Fruit fly (Drosophila melanogaster): ENCODE measurements around the gene dco.

DNA sequence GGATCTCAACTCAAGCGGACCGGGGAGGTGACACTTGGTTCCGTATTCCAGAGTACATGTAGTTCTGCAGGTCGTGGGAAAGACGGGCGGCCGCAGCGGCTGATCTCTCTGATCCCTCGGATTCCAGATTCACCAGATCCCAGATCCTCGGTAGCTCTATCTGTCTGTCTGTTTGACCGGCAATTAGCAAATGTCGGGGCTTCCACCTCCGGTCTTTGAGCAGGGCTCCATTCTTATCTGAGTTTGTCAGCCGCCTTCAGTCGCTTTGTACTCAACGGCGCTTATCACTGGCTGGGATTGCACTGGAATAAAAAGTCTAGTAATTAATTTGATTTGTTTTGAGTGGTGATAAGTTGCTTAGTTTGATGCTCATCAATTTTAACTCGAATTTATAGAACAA lies 5.3 kb upstream of the dco start:
- TF ChIP-seq usp (GFP tag; optimal IDR thresholded peaks at IDR 0.05) (no peak), CG8478 (optimal IDR thresholded peaks at IDR 0.05) (no peak), EcR (GFP tag; optimal IDR thresholded peaks at IDR 0.05) (no peak)
